Worm (Caenorhabditis elegans): ENCODE results near the gene prp-8.

The prp-8 gene

DNA sequence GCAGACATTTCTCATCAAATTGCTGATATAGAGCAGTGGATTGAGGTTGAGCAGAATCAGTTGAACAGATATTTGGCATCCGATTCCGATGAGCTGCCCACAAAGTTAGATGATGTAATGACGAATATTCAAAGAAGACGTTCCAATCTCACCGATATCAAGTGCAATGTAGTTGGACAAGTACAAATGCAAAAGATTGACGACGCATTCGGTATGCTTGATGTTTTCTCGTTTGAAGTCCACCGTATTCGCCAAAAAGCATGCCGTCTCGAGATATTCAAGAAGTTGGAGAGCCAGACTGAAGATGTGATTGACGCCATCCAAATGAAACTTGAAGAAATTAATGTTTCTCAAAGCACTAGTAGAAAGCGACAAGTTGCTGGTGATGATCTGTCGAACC lies 21.0 kb downstream of the prp-8 start:
- TF ChIP-seq ztf-4 (tag; optimal IDR thresholded peaks at IDR 0.05), result no peak
- no peak for TF ChIP-seq lsy-2 (tag; optimal IDR thresholded peaks at IDR 0.05)
- TF ChIP-seq nhr-25 (tag; optimal IDR thresholded peaks at IDR 0.05), result no peak
- no peak for TF ChIP-seq crh-2 (tag; optimal IDR thresholded peaks at IDR 0.05)
- TF ChIP-seq nhr-129 (tag; optimal IDR thresholded peaks at IDR 0.05), result no peak
- TF ChIP-seq zag-1 (tag; optimal IDR thresholded peaks at IDR 0.05), result no peak
- no peak for TF ChIP-seq peb-1 (tag; optimal IDR thresholded peaks at IDR 0.05)

DNA sequence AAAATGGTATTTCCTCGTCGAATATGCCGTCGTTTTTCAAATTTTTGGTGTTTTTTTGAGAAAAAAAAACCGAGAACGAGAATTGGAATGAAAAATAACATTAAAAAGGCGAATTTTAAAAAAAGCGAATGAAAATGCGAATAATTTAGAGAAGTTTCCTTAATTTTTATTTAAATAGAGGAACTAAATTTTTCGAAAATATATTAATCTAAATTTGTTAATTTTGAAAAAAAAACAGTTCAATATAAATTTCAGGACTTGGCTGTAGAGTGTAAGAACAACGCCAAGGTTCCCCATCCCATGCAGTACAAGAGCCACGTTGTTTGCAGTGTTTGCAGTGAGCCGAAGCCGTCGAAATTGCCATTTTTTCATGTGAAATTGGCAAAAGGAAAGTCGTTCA lies 26.3 kb downstream of the prp-8 start, which contains the start of gene C50C3.19:
TSS of gene C50C3.19 (plus strand) at position 301 of the 400 bp plus-strand sequence.
- no peak for TF ChIP-seq ztf-1 (GFP tag; conservative IDR thresholded peaks at IDR 0.05)

DNA sequence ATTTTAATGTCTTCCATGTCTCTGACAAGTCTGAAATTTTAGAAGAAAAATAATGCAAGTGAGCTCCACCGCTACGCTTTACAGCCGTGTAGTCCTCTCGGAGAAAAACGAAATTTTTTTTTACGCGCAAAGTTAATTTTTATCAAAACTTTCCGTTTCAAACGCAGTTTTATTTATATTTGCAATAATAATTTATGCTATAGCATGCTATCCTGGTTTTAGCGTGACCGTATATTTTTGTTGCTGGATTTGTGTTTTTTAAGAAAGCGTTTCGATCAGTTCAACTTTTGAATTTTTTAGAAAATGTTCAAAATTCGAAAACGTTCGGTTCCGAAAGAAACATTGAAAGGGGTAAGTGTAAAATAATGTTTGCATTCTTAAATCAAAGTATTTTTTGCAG lies 27.5 kb downstream of the prp-8 start, which contains the start of gene C50C3.1:
TSS of gene C50C3.1 (plus strand) at position 301 of the 400 bp plus-strand sequence.
- no peak for TF ChIP-seq egl-27 (tag; optimal IDR thresholded peaks at IDR 0.05)
- TF ChIP-seq nhr-25 (tag; optimal IDR thresholded peaks at IDR 0.05), result no peak
- no peak for TF ChIP-seq nhr-11 (tag; optimal IDR thresholded peaks at IDR 0.05)
- TF ChIP-seq fos-1 (tag; optimal IDR thresholded peaks at IDR 0.05), result no peak
- TF ChIP-seq mdl-1 (tag; optimal IDR thresholded peaks at IDR 0.05), result no peak
- TF ChIP-seq nhr-21 (tag; optimal IDR thresholded peaks at IDR 0.05), result no peak

DNA sequence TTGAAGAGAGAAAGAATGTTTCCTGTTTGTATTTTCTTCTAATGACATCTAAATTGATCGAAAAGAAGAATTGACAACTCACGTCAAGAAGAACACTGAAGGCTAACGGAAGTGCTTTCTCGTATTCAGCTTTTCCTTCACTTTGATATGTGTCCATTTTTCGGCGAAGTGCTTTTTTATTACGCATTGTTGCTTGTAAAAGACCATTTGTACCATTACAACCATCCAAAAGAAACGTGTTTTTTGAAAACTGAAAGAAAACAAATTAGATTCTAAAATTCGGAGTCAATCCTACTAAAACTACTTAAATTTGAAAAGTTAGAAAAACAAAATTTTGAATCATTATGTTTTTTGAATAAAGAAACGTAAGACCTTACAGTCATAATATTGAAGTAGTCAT lies 34.9 kb downstream of the prp-8 start:
- TF ChIP-seq nhr-129 (tag; optimal IDR thresholded peaks at IDR 0.05) (no peak), nhr-21 (tag; optimal IDR thresholded peaks at IDR 0.05) (no peak), sem-4 (tag; optimal IDR thresholded peaks at IDR 0.05) (no peak), aly-2 (tag; optimal IDR thresholded peaks at IDR 0.05) (no peak), nhr-77 (tag; optimal IDR thresholded peaks at IDR 0.05) (no peak), Y55F3AM.14 (GFP tag; optimal IDR thresholded peaks at IDR 0.05) (no peak), C34F6.9 (tag; optimal IDR thresholded peaks at IDR 0.05) (no peak), ztf-11 (tag; optimal IDR thresholded peaks at IDR 0.05) (no peak), egl-27 (tag; optimal IDR thresholded peaks at IDR 0.05) (no peak), elt-3 (tag; optimal IDR thresholded peaks at IDR 0.05) (no peak), ceh-82 (tag; optimal IDR thresholded peaks at IDR 0.05) (no peak)

DNA sequence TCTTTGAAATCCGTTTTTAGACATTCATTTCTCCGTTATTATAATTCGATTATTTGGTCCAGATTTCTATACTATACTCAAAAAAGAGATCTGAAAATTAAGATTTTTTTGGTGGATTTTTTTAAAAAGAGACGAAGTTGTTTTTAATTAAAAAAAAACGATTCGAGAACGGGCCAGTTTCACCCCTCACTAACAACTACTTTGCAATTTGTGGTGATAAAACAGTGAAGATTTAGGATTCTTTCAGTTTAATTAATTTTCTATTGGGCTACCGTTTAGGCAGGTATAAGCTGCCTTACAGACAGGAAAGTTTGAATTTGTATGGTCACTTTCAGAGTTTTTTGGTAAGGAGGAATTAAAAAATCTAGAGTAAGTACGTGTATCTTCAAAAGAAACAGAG lies 36.9 kb downstream of the prp-8 start, which contains the start of gene unc-36:
TSS of gene unc-36 (minus strand) at position 101 of the 400 bp plus-strand sequence.
- no peak for TF ChIP-seq ztf-1 (GFP tag; conservative IDR thresholded peaks at IDR 0.05)
- TF ChIP-seq ceh-82 (tag; optimal IDR thresholded peaks at IDR 0.05), result no peak
- TF ChIP-seq lin-39 (tag; optimal IDR thresholded peaks at IDR 0.05), result no peak
- no peak for TF ChIP-seq ceh-16 (tag; optimal IDR thresholded peaks at IDR 0.05)
- TF ChIP-seq nhr-129 (tag; optimal IDR thresholded peaks at IDR 0.05), result no peak
- no peak for TF ChIP-seq skn-1 (tag; optimal IDR thresholded peaks at IDR 0.05)

DNA sequence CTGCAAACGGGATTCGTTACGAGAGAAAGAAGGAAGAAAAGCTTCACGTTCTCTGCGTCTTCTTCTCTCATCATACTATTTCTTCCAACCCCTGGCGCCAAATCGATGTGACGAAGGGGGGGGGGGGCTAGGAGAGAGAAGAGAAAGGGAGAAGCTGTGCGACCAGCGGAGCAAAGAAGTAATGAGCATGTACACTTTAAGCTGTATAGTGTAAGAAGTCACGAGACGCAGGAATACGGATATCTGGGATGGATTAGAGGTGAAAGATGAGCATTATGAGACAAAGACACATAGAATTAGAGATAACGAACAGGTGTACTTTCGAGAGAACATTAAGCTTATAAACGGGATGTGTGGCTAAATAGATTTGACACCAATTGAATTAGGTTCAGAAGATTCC lies 37.6 kb downstream of the prp-8 start:
- peak; percentile 56 for TF ChIP-seq zag-1 (tag; optimal IDR thresholded peaks at IDR 0.05)
- TF ChIP-seq unc-39 (tag; optimal IDR thresholded peaks at IDR 0.05), result no peak
- TF ChIP-seq nhr-129 (tag; optimal IDR thresholded peaks at IDR 0.05), result peak; percentile 46
- TF ChIP-seq crh-2 (tag; optimal IDR thresholded peaks at IDR 0.05), result peak; percentile 49
- TF ChIP-seq nhr-11 (tag; optimal IDR thresholded peaks at IDR 0.05), result no peak
- no peak for TF ChIP-seq nhr-12 (tag; optimal IDR thresholded peaks at IDR 0.05)
- no peak for TF ChIP-seq nhr-237 (tag; optimal IDR thresholded peaks at IDR 0.05)
- peak; percentile 41 for TF ChIP-seq sma-9 (GFP tag; optimal IDR thresholded peaks at IDR 0.05)
- no peak for TF ChIP-seq sma-9 (tag; optimal IDR thresholded peaks at IDR 0.05)
- no peak for TF ChIP-seq nhr-10 (tag; optimal IDR thresholded peaks at IDR 0.05)
- no peak for TF ChIP-seq mbf-1 (tag; optimal IDR thresholded peaks at IDR 0.05)
- peak; percentile 77 for TF ChIP-seq F13H6.1 (tag; optimal IDR thresholded peaks at IDR 0.05)
- TF ChIP-seq mab-5 (tag; optimal IDR thresholded peaks at IDR 0.05), result peak; percentile 33
- peak; percentile 30 for TF ChIP-seq lin-11 (tag; optimal IDR thresholded peaks at IDR 0.05)
- peak; percentile 41 for TF ChIP-seq sem-4 (tag; optimal IDR thresholded peaks at IDR 0.05)
- TF ChIP-seq ztf-4 (tag; optimal IDR thresholded peaks at IDR 0.05), result no peak
- TF ChIP-seq elt-3 (tag; optimal IDR thresholded peaks at IDR 0.05), result no peak
- no peak for TF ChIP-seq skn-1 (tag; optimal IDR thresholded peaks at IDR 0.05)
- peak; percentile 43 for TF ChIP-seq Y55F3AM.14 (GFP tag; optimal IDR thresholded peaks at IDR 0.05)
- TF ChIP-seq lsy-2 (tag; optimal IDR thresholded peaks at IDR 0.05), result peak in 1 of 2 experiments; percentile 68
- TF ChIP-seq nhr-21 (tag; optimal IDR thresholded peaks at IDR 0.05), result no peak
- no peak for TF ChIP-seq blmp-1 (tag; optimal IDR thresholded peaks at IDR 0.05; ENCODE audit: insufficient read depth)
- peak; percentile 23 for TF ChIP-seq lin-13 (GFP tag; optimal IDR thresholded peaks at IDR 0.05)
- no peak for TF ChIP-seq unc-62 (GFP tag; optimal IDR thresholded peaks at IDR 0.05)
- no peak for TF ChIP-seq gmeb-1 (tag; optimal IDR thresholded peaks at IDR 0.05)
- TF ChIP-seq C34F6.9 (tag; optimal IDR thresholded peaks at IDR 0.05), result peak; percentile 74
- TF ChIP-seq ama-1 (optimal IDR thresholded peaks at IDR 0.05), result no peak
- TF ChIP-seq unc-55 (GFP tag; optimal IDR thresholded peaks at IDR 0.05), result peak; percentile 83
